Worm (Caenorhabditis elegans): ENCODE results near the gene snf-5.

- TF ChIP-seq W03F9.2 (tag; optimal IDR thresholded peaks at IDR 0.05), result no peak
- TF ChIP-seq him-1 (tag; optimal IDR thresholded peaks at IDR 0.05), result no peak
- TF ChIP-seq dao-5 (tag; optimal IDR thresholded peaks at IDR 0.05), result no peak
These were observed 35.4 kb upstream of the snf-5 start, which contains the start of gene clec-65 for ce11 chrII:12901025-12901424.
